Fruit fly (Drosophila melanogaster) whole organism, adult: Measurements from ENCODE around the gene EMC5.

Source experiments
- CG11617 ChIP-seq: fragments of 200-800 bp; sonication (Bioruptor generic); optimal IDR thresholded peaks from 2 replicates; lab custom pipeline; 2017; ENCODE audit warnings: mild to moderate bottlenecking, missing biosample characterization, missing genetic modification reagents, missing genetic modification characterization
- CG12768 ChIP-seq: fragments of 200-800 bp; sonication (Bioruptor generic); optimal IDR thresholded peaks from 2 replicates; lab custom pipeline; 2017; ENCODE audit warnings: missing biosample characterization, missing genetic modification characterization, mild to moderate bottlenecking, moderate library complexity, missing genetic modification reagents
- CG14711 ChIP-seq: fragments of 200-800 bp; sonication (Bioruptor generic); optimal IDR thresholded peaks from 2 replicates; lab custom pipeline; 2018; ENCODE audit warnings: missing biosample characterization, mild to moderate bottlenecking, missing genetic modification characterization, moderate library complexity
- CG1620 ChIP-seq: fragments of 200-800 bp; sonication (Bioruptor generic); optimal IDR thresholded peaks from 2 replicates; lab custom pipeline; 2016; ENCODE audit warnings: missing biosample characterization, missing genetic modification characterization
- CG33017 ChIP-seq: fragments of 200-800 bp; sonication (Bioruptor generic); optimal IDR thresholded peaks from 2 replicates; lab custom pipeline; 2018; ENCODE audit warnings: missing biosample characterization, mild to moderate bottlenecking, missing genetic modification characterization, moderate library complexity
- CG5204 ChIP-seq: fragments of 200-800 bp; sonication (Bioruptor generic); optimal IDR thresholded peaks from 2 replicates; lab custom pipeline; 2016; ENCODE audit warnings: missing biosample characterization, missing genetic modification characterization
- CG7045 ChIP-seq: fragments of 200-800 bp; sonication (Bioruptor generic); optimal IDR thresholded peaks from 2 replicates; lab custom pipeline; 2017; ENCODE audit warnings: missing biosample characterization, mild to moderate bottlenecking, missing genetic modification characterization
- CG7101 ChIP-seq: fragments of 200-800 bp; sonication (Bioruptor generic); optimal IDR thresholded peaks from 2 replicates; lab custom pipeline; 2018; ENCODE audit warnings: missing biosample characterization, mild to moderate bottlenecking, missing genetic modification characterization, moderate library complexity
- Clk ChIP-seq: fragments of 200-800 bp; sonication (Bioruptor generic); optimal IDR thresholded peaks from 2 replicates; lab custom pipeline; 2017; ENCODE audit warnings: missing biosample characterization, missing genetic modification characterization
- Crg-1 ChIP-seq: fragments of 200-800 bp; sonication (Bioruptor generic); optimal IDR thresholded peaks from 2 replicates; lab custom pipeline; 2016; ENCODE audit warnings: missing biosample characterization, missing genetic modification characterization
- Hr96 ChIP-seq: fragments of 200-800 bp; sonication (Bioruptor generic); optimal IDR thresholded peaks from 2 replicates; lab custom pipeline; 2016; ENCODE audit warnings: missing biosample characterization, missing genetic modification characterization
- Mnt ChIP-seq: fragments of 200-800 bp; sonication (Bioruptor generic); optimal IDR thresholded peaks from 2 replicates; lab custom pipeline; 2016; ENCODE audit warnings: missing biosample characterization, mild to moderate bottlenecking, missing genetic modification characterization
- bab1 ChIP-seq: fragments of 200-800 bp; sonication (Bioruptor generic); optimal IDR thresholded peaks from 3 replicates; lab custom pipeline; 2019; ENCODE audit warnings: missing biosample characterization, mild to moderate bottlenecking, missing genetic modification characterization, moderate library complexity
- cic ChIP-seq: fragments of 200-800 bp; sonication (Bioruptor generic); optimal IDR thresholded peaks from 2 replicates; lab custom pipeline; 2017; ENCODE audit warnings: missing biosample characterization, mild to moderate bottlenecking, missing genetic modification characterization, moderate library complexity
- cnc ChIP-seq, 2 experiments: fragments of >200 bp; optimal IDR thresholded peaks; 2 replicates each; lab custom pipeline; 2017
- kay ChIP-seq: fragments of 200-800 bp; sonication (Bioruptor generic); peaks from one replicate; lab custom pipeline; 2016; ENCODE audit warnings: missing biosample characterization, missing genetic modification characterization, borderline replicate concordance
- ovo ChIP-seq: fragments of 200-800 bp; sonication (Bioruptor generic); optimal IDR thresholded peaks from 2 replicates; lab custom pipeline; 2016; ENCODE audit warnings: missing biosample characterization, missing genetic modification characterization
- pad ChIP-seq: fragments of 200-800 bp; sonication (Bioruptor generic); optimal IDR thresholded peaks from 3 replicates; lab custom pipeline; 2017; ENCODE audit warnings: missing biosample characterization, missing genetic modification characterization, mild to moderate bottlenecking, moderate library complexity, missing genetic modification reagents
- tj ChIP-seq: fragments of 200-800 bp; sonication (Bioruptor generic); optimal IDR thresholded peaks from 3 replicates; lab custom pipeline; 2017; ENCODE audit warnings: missing biosample characterization, mild to moderate bottlenecking, missing genetic modification characterization, moderate library complexity
- toe ChIP-seq: fragments of 200-800 bp; sonication (Bioruptor generic); optimal IDR thresholded peaks from 2 replicates; lab custom pipeline; 2016; ENCODE audit warnings: missing biosample characterization, missing genetic modification characterization

Gene EMC5

DNA sequence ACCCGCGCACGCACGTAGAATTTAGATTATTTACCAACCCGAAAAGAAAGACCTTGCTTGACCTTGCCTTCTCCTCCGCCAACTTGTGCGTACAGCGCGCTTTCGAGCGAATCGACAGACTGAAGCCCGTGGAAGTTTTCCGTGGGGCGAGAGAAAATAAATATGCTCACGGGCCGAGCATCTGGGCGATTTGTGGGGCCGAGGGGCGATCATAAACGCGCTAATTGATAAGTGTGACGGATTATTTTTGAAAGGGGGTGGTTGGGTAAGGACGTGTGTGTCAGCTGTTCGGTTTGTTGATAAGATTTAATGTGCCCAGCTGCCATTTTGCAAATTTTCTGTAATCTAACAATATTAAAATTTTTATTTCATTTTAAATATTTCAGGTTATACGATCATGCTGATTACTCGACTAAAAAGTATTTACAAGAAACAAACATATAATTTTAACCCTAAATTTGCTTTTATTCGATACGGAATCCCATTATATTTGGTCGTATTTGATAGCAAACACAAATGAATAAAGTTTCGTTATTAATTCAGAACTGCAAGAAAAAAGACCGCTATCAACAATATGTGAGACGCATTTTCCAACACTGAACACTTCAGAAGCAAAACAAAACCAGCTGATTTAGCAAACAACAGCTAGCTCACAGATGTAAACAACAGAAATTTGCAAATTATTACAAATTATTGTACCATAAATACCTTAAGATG lies 13.3 kb upstream of the EMC5 start, which contains the start of the genes L2HGDH and CG10431:
Gene L2HGDH, minus strand, starts transcription at position 386 of the 717 bp plus-strand sequence.
Gene CG10431, plus strand, starts transcription at position 648 of the 717 bp plus-strand sequence.
- TF ChIP-seq CG11617 (GFP tag; lab: Kevin White, UChicago) (peak; percentile 83), toe (peak; percentile 83), tj (GFP tag; lab: Kevin White, UChicago) (peak; percentile 76), cic (GFP tag; lab: Kevin White, UChicago) (peak; percentile 84), pad (peak; percentile 73), Crg-1 (GFP tag; lab: Kevin White, UChicago) (peak; percentile 77), bab1 (peak; percentile 47), CG7101 (tag; lab: Kevin White, UChicago) (peak; percentile 78), CG7045 (GFP tag; lab: Kevin White, UChicago) (peak; percentile 56), CG5204 (GFP tag; lab: Kevin White, UChicago) (no peak), Clk (GFP tag; lab: Kevin White, UChicago) (peak; percentile 57), ovo (GFP tag; lab: Kevin White, UChicago) (peak; percentile 81), CG33017 (peak; percentile 63), kay (no peak), CG14711 (peak; percentile 68), cnc (optimal IDR thresholded peaks at IDR 0.05; lab: Kevin White, UChicago) (no peak), CG12768 (peak; percentile 80), Mnt (GFP tag; lab: Kevin White, UChicago) (peak; percentile 80), CG1620 (GFP tag; lab: Kevin White, UChicago) (peak; percentile 59), Hr96 (peak; percentile 60)

DNA sequence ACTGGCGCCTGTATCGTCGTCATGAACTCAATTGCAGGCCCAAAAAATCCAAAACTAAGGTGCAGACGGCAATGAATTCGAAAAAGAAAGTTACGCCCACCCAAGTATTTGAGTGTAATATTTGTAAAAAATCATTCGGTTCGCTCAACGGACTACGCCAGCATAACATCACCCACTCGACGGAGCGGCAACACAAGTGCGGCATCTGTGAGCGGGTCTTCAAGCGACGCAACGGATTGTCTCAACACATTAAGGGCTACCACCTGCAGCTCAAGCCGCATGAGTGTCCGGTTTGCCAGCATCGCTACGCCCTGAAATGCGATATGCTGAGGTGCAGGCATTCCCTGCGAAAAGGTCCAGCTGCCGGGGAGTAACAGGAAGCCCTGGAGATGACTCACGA lies 10.8 kb upstream of the EMC5 start:
- TF ChIP-seq CG12768 (no peak), tj (GFP tag; lab: Kevin White, UChicago) (no peak), CG14711 (no peak), pad (no peak), bab1 (no peak), Clk (GFP tag; lab: Kevin White, UChicago) (no peak), cnc (optimal IDR thresholded peaks at IDR 0.05; lab: Kevin White, UChicago) (no peak), kay (no peak), CG11617 (GFP tag; lab: Kevin White, UChicago) (no peak), CG5204 (GFP tag; lab: Kevin White, UChicago) (no peak), Crg-1 (GFP tag; lab: Kevin White, UChicago) (no peak), CG7101 (tag; lab: Kevin White, UChicago) (no peak), toe (no peak), CG33017 (no peak), cic (GFP tag; lab: Kevin White, UChicago) (no peak), Mnt (GFP tag; lab: Kevin White, UChicago) (no peak), CG1620 (GFP tag; lab: Kevin White, UChicago) (no peak), ovo (GFP tag; lab: Kevin White, UChicago) (no peak), Hr96 (no peak)

DNA sequence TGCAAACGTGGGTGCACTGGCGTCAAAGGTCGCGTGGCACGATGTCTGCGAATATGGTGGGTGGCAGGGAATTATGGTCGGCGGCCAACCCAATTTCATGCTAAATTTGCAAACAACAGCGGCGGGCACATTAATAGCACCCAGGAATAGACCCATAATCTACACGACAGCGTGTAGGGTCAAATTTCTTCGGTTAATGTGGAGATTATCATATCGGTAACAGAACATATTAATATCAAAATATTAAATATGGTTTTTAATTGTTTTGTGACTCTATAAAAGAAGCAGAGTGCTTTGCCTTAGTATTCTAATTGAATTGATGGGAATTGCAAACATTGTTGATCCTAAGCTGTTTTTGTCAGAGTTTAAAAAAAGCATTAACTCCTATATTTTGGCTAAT lies 8.6 kb upstream of the EMC5 start:
- TF ChIP-seq Mnt (GFP tag; lab: Kevin White, UChicago) (no peak), CG7045 (GFP tag; lab: Kevin White, UChicago) (no peak), cic (GFP tag; lab: Kevin White, UChicago) (no peak), CG11617 (GFP tag; lab: Kevin White, UChicago) (no peak), CG33017 (no peak)

DNA sequence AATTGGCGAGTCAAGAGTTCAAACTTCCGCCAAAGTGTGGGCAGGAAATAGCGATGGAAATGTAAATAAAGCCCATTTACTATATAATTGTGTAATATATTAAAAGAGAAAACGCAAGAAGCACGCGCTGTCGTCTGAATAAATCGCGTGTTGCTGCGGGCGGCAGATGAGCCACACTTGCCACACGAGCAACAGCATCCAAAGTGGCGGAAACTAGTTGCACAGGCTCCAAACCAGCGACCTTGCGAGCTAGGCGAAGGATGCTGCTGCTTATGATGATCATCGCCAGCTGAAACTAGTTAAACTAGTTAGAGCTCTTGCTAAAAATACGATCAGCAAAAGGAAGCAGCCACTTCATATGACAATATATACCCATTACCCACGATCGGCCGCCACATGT lies 8.1 kb upstream of the EMC5 start:
- no peak for TF ChIP-seq CG14711
- no peak for TF ChIP-seq toe
- no peak for TF ChIP-seq Mnt (GFP tag; lab: Kevin White, UChicago)
- TF ChIP-seq cic (GFP tag; lab: Kevin White, UChicago) = no peak
- TF ChIP-seq CG5204 (GFP tag; lab: Kevin White, UChicago) = no peak
- no peak for TF ChIP-seq Clk (GFP tag; lab: Kevin White, UChicago)
- no peak for TF ChIP-seq CG33017
- no peak for TF ChIP-seq pad
- TF ChIP-seq tj (GFP tag; lab: Kevin White, UChicago) = no peak
- TF ChIP-seq CG1620 (GFP tag; lab: Kevin White, UChicago) = no peak
- TF ChIP-seq Hr96 = no peak
- no peak for TF ChIP-seq CG7101 (tag; lab: Kevin White, UChicago)
- TF ChIP-seq ovo (GFP tag; lab: Kevin White, UChicago) = no peak
- TF ChIP-seq CG12768 = no peak
- TF ChIP-seq Crg-1 (GFP tag; lab: Kevin White, UChicago) = no peak
- TF ChIP-seq bab1 = no peak
- TF ChIP-seq kay = no peak
- no peak for TF ChIP-seq CG11617 (GFP tag; lab: Kevin White, UChicago)
- TF ChIP-seq cnc (optimal IDR thresholded peaks at IDR 0.05; lab: Kevin White, UChicago) = no peak

DNA sequence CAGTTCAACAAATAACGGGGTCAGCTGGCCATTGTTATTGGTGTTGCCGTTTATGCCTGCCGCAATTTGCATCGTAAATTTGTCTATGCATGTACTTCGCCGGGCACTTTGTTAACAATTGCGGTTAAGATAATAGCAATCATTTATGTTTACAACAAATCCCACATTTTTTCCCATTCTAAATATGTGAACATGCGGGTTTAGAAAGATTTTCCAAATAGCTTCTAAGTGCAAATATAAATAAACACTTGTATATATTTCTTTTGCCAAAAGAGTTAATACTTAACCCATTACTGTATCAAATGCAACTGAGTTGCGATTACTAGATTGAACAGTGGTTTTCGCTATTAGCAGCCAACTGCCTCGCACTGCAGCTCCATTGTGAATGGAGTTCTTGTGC lies 6.5 kb upstream of the EMC5 start:
- TF ChIP-seq kay (no peak), Crg-1 (GFP tag; lab: Kevin White, UChicago) (no peak), Clk (GFP tag; lab: Kevin White, UChicago) (no peak)

DNA sequence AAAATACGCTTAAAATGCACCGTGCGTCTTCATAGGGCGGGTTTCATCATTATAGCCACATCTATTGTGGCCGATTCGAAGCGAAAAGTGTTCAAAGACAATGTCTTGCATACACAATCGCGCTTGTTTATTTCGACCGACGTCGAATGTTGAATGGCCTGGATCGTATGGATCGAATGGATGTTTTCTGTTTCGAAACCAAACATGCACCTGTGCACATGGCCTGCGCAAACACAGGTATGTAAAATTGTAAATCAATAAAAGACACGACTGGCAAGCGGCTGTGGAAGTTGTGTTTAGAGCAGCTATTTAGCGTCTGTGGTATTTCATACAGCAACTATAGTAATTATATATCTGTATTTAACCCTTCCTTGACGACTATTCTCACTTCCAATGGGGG lies 6.0 kb upstream of the EMC5 start:
- no peak for TF ChIP-seq CG7101 (tag; lab: Kevin White, UChicago)
- TF ChIP-seq Clk (GFP tag; lab: Kevin White, UChicago) = no peak
- no peak for TF ChIP-seq Mnt (GFP tag; lab: Kevin White, UChicago)
- no peak for TF ChIP-seq Hr96
- no peak for TF ChIP-seq bab1
- no peak for TF ChIP-seq CG14711
- TF ChIP-seq cnc (optimal IDR thresholded peaks at IDR 0.05; lab: Kevin White, UChicago) = no peak
- no peak for TF ChIP-seq CG7045 (GFP tag; lab: Kevin White, UChicago)
- no peak for TF ChIP-seq CG1620 (GFP tag; lab: Kevin White, UChicago)
- TF ChIP-seq cic (GFP tag; lab: Kevin White, UChicago) = no peak
- TF ChIP-seq CG33017 = no peak
- no peak for TF ChIP-seq CG5204 (GFP tag; lab: Kevin White, UChicago)
- no peak for TF ChIP-seq CG11617 (GFP tag; lab: Kevin White, UChicago)
- TF ChIP-seq CG12768 = no peak
- TF ChIP-seq toe = no peak
- TF ChIP-seq pad = no peak
- no peak for TF ChIP-seq Crg-1 (GFP tag; lab: Kevin White, UChicago)
